Fruit fly (Drosophila melanogaster) whole organism, embryonic: Measurements from ENCODE around the gene CG7264.

Source experiments
- Aef1 ChIP-seq: fragments of 200-800 bp; sonication (Bioruptor generic); IDR thresholded peaks from 3 replicates; pipeline ENCODE4 v1.3.6; 2022; ENCODE audit warnings: missing biosample characterization, missing genetic modification characterization
- Bdp1 ChIP-seq: fragments of 200-800 bp; sonication (Bioruptor generic); optimal IDR thresholded peaks from 3 replicates; lab custom pipeline; 2016; ENCODE audit warnings: missing biosample characterization, missing genetic modification characterization
- CG11247 ChIP-seq: fragments of 200-800 bp; sonication (Bioruptor generic); IDR thresholded peaks from 2 replicates; pipeline ENCODE4 v1.3.6; 2022; ENCODE audit warnings: missing biosample characterization, missing genetic modification characterization
- CG12391 ChIP-seq: fragments of 200-800 bp; sonication (Bioruptor generic); optimal IDR thresholded peaks from 3 replicates; lab custom pipeline; 2018; ENCODE audit warnings: missing biosample characterization, mild to moderate bottlenecking, missing genetic modification characterization, moderate library complexity
- CG12942 ChIP-seq: fragments of 200-800 bp; sonication (Bioruptor generic); optimal IDR thresholded peaks from 3 replicates; lab custom pipeline; 2016; ENCODE audit warnings: missing biosample characterization, missing genetic modification characterization
- CG13296 ChIP-seq: fragments of 200-800 bp; sonication (Bioruptor generic); optimal IDR thresholded peaks from 3 replicates; lab custom pipeline; 2018; ENCODE audit warnings: missing biosample characterization, mild to moderate bottlenecking, missing genetic modification characterization
- CG14667 ChIP-seq: fragments of 200-800 bp; sonication (Bioruptor generic); IDR thresholded peaks from 2 replicates; pipeline ENCODE4 v1.3.6; 2022; ENCODE audit warnings: missing biosample characterization, missing genetic modification characterization
- CG15514 ChIP-seq: fragments of 200-800 bp; sonication (Bioruptor generic); optimal IDR thresholded peaks from 3 replicates; lab custom pipeline; 2017; ENCODE audit warnings: missing biosample characterization, missing genetic modification characterization, mild to moderate bottlenecking, moderate library complexity, missing genetic modification reagents
- CG16863 ChIP-seq: fragments of 200-800 bp; sonication (Bioruptor generic); optimal IDR thresholded peaks from 3 replicates; lab custom pipeline; 2016; ENCODE audit warnings: missing biosample characterization, missing genetic modification characterization
- CG17912 ChIP-seq: fragments of 200-800 bp; sonication (Bioruptor generic); optimal IDR thresholded peaks from 2 replicates; lab custom pipeline; 2018; ENCODE audit warnings: missing biosample characterization, mild to moderate bottlenecking, missing genetic modification characterization
- CG1792 ChIP-seq: fragments of 200-800 bp; sonication (Bioruptor generic); optimal IDR thresholded peaks from 2 replicates; lab custom pipeline; 2016; ENCODE audit warnings: missing biosample characterization, missing genetic modification characterization
- CG2875 ChIP-seq: fragments of 200-800 bp; sonication (Bioruptor generic); optimal IDR thresholded peaks from 2 replicates; lab custom pipeline; 2017; ENCODE audit warnings: missing biosample characterization, mild to moderate bottlenecking, missing genetic modification characterization, missing genetic modification reagents
- CG31388 ChIP-seq: fragments of 200-800 bp; sonication (Bioruptor generic); optimal IDR thresholded peaks from 2 replicates; lab custom pipeline; 2016; ENCODE audit warnings: missing biosample characterization, missing genetic modification characterization
- CG34224 ChIP-seq: fragments of 200-800 bp; sonication (Bioruptor generic); IDR thresholded peaks from 3 replicates; pipeline ENCODE4 v1.3.6; 2022; ENCODE audit warnings: missing biosample characterization, missing genetic modification characterization; ENCODE audit not compliant: partially characterized antibody
- CG6765 ChIP-seq: fragments of 200-800 bp; sonication (Bioruptor generic); optimal IDR thresholded peaks from 3 replicates; lab custom pipeline; 2017; ENCODE audit warnings: missing biosample characterization, mild to moderate bottlenecking, missing genetic modification characterization
- CG7839 ChIP-seq: fragments of 200-800 bp; sonication (Bioruptor generic); optimal IDR thresholded peaks from 3 replicates; lab custom pipeline; 2018; ENCODE audit warnings: missing biosample characterization, mild to moderate bottlenecking, missing genetic modification characterization, moderate library complexity
- CG9797 ChIP-seq: fragments of 200-800 bp; sonication (Bioruptor generic); optimal IDR thresholded peaks from 3 replicates; lab custom pipeline; 2018; ENCODE audit warnings: missing biosample characterization, mild to moderate bottlenecking, missing genetic modification characterization
- E2f1 ChIP-seq: fragments of 200-800 bp; sonication (Bioruptor generic); IDR thresholded peaks from 2 replicates; pipeline ENCODE4 v1.3.6; 2022; ENCODE audit warnings: missing biosample characterization, missing genetic modification characterization
- Elba2 ChIP-seq: fragments of 200-800 bp; sonication (Bioruptor generic); optimal IDR thresholded peaks from 3 replicates; lab custom pipeline; 2016; ENCODE audit warnings: missing biosample characterization, missing genetic modification characterization
- Ets65A ChIP-seq: fragments of 200-800 bp; sonication (Bioruptor generic); peaks from one replicate; lab custom pipeline; 2016; ENCODE audit warnings: missing biosample characterization, missing genetic modification characterization
- HLH3B ChIP-seq: fragments of 200-800 bp; sonication (Bioruptor generic); IDR thresholded peaks from 2 replicates; pipeline ENCODE4 v1.3.6; 2022; ENCODE audit warnings: missing biosample characterization, missing genetic modification characterization
- Hand ChIP-seq: fragments of 200-800 bp; sonication (Bioruptor generic); optimal IDR thresholded peaks from 2 replicates; lab custom pipeline; 2017; ENCODE audit warnings: mild to moderate bottlenecking, missing biosample characterization, missing genetic modification reagents, missing genetic modification characterization
- Hmr ChIP-seq: fragments of 200-800 bp; sonication (Bioruptor generic); optimal IDR thresholded peaks from 3 replicates; lab custom pipeline; 2017; ENCODE audit warnings: mild to moderate bottlenecking, missing biosample characterization, missing genetic modification reagents, missing genetic modification characterization
- Hr51 ChIP-seq, 2 experiments: fragments of 200-800 bp; sonication (Bioruptor generic); optimal IDR thresholded peaks; 2 replicates in 1 of 2; 3 replicates in 1 of 2; lab custom pipeline; 2016 to 2018; ENCODE audit warnings: missing biosample characterization in 2 of 2, missing genetic modification characterization in 2 of 2, mild to moderate bottlenecking in 1 of 2, moderate library complexity in 1 of 2
- Lhr ChIP-seq: fragments of 200-800 bp; sonication (Bioruptor generic); optimal IDR thresholded peaks from 3 replicates; lab custom pipeline; 2017; ENCODE audit warnings: mild to moderate bottlenecking, missing biosample characterization, missing genetic modification reagents, missing genetic modification characterization
- NK7.1 ChIP-seq: fragments of 200-800 bp; sonication (Bioruptor generic); optimal IDR thresholded peaks from 3 replicates; lab custom pipeline; 2016; ENCODE audit warnings: missing biosample characterization, missing genetic modification characterization
- Oaz ChIP-seq: fragments of 200-800 bp; sonication (Bioruptor generic); IDR thresholded peaks from 2 replicates; pipeline ENCODE4 v1.3.6; 2022; ENCODE audit warnings: missing biosample characterization, missing genetic modification characterization
- Sry-β ChIP-seq: fragments of 200-800 bp; sonication (Bioruptor generic); optimal IDR thresholded peaks from 2 replicates; lab custom pipeline; 2018; ENCODE audit warnings: missing biosample characterization, mild to moderate bottlenecking, missing genetic modification characterization, moderate library complexity
- al ChIP-seq: fragments of 200-800 bp; sonication (Bioruptor generic); IDR thresholded peaks from 2 replicates; pipeline ENCODE4 v1.3.6; 2022; ENCODE audit warnings: missing biosample characterization, missing genetic modification characterization
- bab2 ChIP-seq: fragments of 200-800 bp; sonication (Bioruptor generic); optimal IDR thresholded peaks from 2 replicates; lab custom pipeline; 2016; ENCODE audit warnings: missing biosample characterization, missing genetic modification characterization
- bbx ChIP-seq: fragments of 200-800 bp; sonication (Bioruptor generic); IDR thresholded peaks from 2 replicates; pipeline ENCODE4 v1.3.6; 2022; ENCODE audit warnings: missing biosample characterization, missing genetic modification characterization; ENCODE audit not compliant: partially characterized antibody
- bcd ChIP-seq: fragments of 200-800 bp; sonication (Bioruptor generic); optimal IDR thresholded peaks from 2 replicates; lab custom pipeline; 2017; ENCODE audit warnings: missing biosample characterization, mild to moderate bottlenecking, missing genetic modification characterization
- crp ChIP-seq, 2 experiments: fragments of 200-800 bp; sonication (Bioruptor generic); optimal IDR thresholded peaks; 2 replicates in 1 of 2; 3 replicates in 1 of 2; lab custom pipeline; 2017; ENCODE audit warnings: missing biosample characterization in 2 of 2, missing genetic modification characterization in 2 of 2, mild to moderate bottlenecking in 1 of 2, moderate library complexity in 1 of 2
- emc ChIP-seq: fragments of 200-800 bp; sonication (Bioruptor generic); optimal IDR thresholded peaks from 2 replicates; lab custom pipeline; 2016; ENCODE audit warnings: missing biosample characterization, missing genetic modification characterization
- fd102C ChIP-seq: fragments of 200-800 bp; sonication (Bioruptor generic); optimal IDR thresholded peaks from 2 replicates; lab custom pipeline; 2018; ENCODE audit warnings: missing biosample characterization, mild to moderate bottlenecking, missing genetic modification characterization, moderate library complexity
- fd96Cb ChIP-seq: fragments of 200-800 bp; sonication (Bioruptor generic); optimal IDR thresholded peaks from 2 replicates; lab custom pipeline; 2018; ENCODE audit warnings: missing biosample characterization, mild to moderate bottlenecking, missing genetic modification characterization, moderate library complexity
- gfzf ChIP-seq: fragments of 200-800 bp; sonication (Bioruptor generic); optimal IDR thresholded peaks from 2 replicates; lab custom pipeline; 2016; ENCODE audit warnings: missing biosample characterization, mild to moderate bottlenecking, missing genetic modification characterization, moderate library complexity
- kay ChIP-seq: fragments of 200-800 bp; sonication (Bioruptor generic); optimal IDR thresholded peaks from 2 replicates; lab custom pipeline; 2016; ENCODE audit warnings: missing biosample characterization, missing genetic modification characterization
- lmd ChIP-seq: fragments of 200-800 bp; sonication (Bioruptor generic); IDR thresholded peaks from 2 replicates; pipeline ENCODE4 v1.3.6; 2022; ENCODE audit warnings: missing biosample characterization, missing genetic modification characterization
- p53 ChIP-seq: fragments of 200-800 bp; sonication (Bioruptor generic); optimal IDR thresholded peaks from 2 replicates; lab custom pipeline; 2016; ENCODE audit warnings: missing biosample characterization, missing genetic modification characterization
- pan ChIP-seq, 4 experiments: fragments of >200 bp in 3 of 4; fragments of 200-800 bp in 1 of 4; sonication (Bioruptor generic) in 1 of 4; optimal IDR thresholded peaks in 3 of 4; IDR thresholded peaks in 1 of 4; 2 replicates each; pipeline versions ENCODE4 v1.3.6 to Lab custom; 2017 to 2022; ENCODE audit warnings: missing biosample characterization in 2 of 4, missing genetic modification characterization in 2 of 4, mixed read lengths in 1 of 4
- pros ChIP-seq: fragments of 200-800 bp; sonication (Bioruptor generic); optimal IDR thresholded peaks from 3 replicates; lab custom pipeline; 2019; ENCODE audit warnings: missing biosample characterization, mild to moderate bottlenecking, missing genetic modification characterization, moderate library complexity
- sna ChIP-seq: fragments of 200-800 bp; sonication (Bioruptor generic); IDR thresholded peaks from 2 replicates; pipeline ENCODE4 v1.3.6; 2022; ENCODE audit warnings: missing biosample characterization, missing genetic modification characterization; ENCODE audit not compliant: partially characterized antibody
- sob ChIP-seq: fragments of 200-800 bp; sonication (Bioruptor generic); IDR thresholded peaks from 2 replicates; pipeline ENCODE4 v1.3.6; 2022; ENCODE audit warnings: missing biosample characterization, missing genetic modification characterization
- trh ChIP-seq: fragments of 200-800 bp; sonication (Bioruptor generic); optimal IDR thresholded peaks from 2 replicates; lab custom pipeline; 2016; ENCODE audit warnings: missing biosample characterization, missing genetic modification characterization
- tup ChIP-seq: fragments of 200-800 bp; sonication (Bioruptor generic); optimal IDR thresholded peaks from 2 replicates; lab custom pipeline; 2016; ENCODE audit warnings: missing biosample characterization, mild to moderate bottlenecking, missing genetic modification characterization, moderate library complexity
- vnd ChIP-seq: fragments of 200-800 bp; sonication (Bioruptor generic); IDR thresholded peaks from 3 replicates; pipeline ENCODE4 v1.3.6; 2022; ENCODE audit warnings: missing biosample characterization, missing genetic modification characterization; ENCODE audit not compliant: partially characterized antibody

CG7264 gene

DNA sequence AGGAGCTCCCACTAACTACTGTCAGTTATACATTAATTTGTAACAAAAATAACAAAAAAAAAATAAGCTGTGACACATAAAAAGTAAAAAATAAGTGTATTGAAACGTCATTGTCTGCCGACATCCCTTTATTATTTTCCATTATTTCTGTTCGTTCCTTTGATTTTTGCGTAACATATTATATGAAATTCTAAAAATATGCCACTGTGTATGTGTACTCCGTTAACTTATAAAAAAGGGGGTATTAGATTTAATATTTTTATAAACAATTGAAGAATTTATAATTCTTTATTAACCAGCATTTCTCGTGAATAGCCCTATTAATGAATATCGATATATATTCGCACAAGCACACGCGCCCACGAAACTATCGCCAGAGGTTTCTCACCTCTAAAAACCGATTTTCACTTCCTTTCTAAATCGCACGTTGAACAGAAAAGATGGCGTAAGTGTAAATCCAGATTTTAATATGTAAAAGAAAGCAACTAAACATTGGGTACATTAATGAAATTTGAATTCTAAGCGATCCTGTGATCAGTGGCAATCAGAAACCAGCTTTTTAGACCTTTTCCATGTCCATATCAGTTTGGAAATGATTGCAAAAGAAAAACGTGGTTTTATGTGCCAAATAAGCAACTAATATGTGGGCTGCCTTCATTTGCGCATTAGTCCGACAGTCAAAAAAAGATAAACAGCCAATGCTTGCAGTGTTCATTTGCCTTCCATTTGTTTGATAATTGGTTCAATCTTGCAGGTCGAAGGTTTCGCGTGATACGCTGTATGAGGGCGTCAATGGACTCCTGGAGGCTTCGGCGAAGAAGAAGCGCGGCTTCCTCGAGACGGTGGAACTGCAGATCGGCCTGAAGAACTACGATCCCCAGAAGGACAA, 6.1 kb upstream of the CG7264 start, which contains the start of gene RpL10Ab (continued):
- TF ChIP-seq CG16863 (GFP tag; lab: Kevin White, UChicago) (peak; percentile 27), al (GFP tag; lab: Robert Waterston, UW) (peak; percentile 47), Hmr (GFP tag; lab: Kevin White, UChicago) (peak; percentile 68), CG1792 (GFP tag; lab: Kevin White, UChicago) (no peak), bbx (peak; percentile 95), kay (GFP tag; lab: Kevin White, UChicago) (no peak), CG2875 (peak; percentile 39), CG12391 (tag; lab: Kevin White, UChicago) (peak; percentile 45), CG13296 (GFP tag; lab: Kevin White, UChicago) (peak; percentile 58), CG14667 (GFP tag; lab: Robert Waterston, UW) (peak; percentile 59; the same call in 1 of the 2 replicates), pros (no peak), HLH3B (peak; percentile 56), CG6765 (peak; percentile 69), fd102C (GFP tag; lab: Kevin White, UChicago) (no peak), vnd (peak; percentile 74), Hand (GFP tag; lab: Kevin White, UChicago) (no peak), Sry-β (GFP tag; lab: Kevin White, UChicago) (peak; percentile 24), CG31388 (GFP tag; lab: Kevin White, UChicago) (no peak), fd96Cb (tag; lab: Kevin White, UChicago) (peak; percentile 26), CG17912 (GFP tag; lab: Kevin White, UChicago) (peak; percentile 88), crp (GFP tag; optimal IDR thresholded peaks at IDR 0.05; lab: Kevin White, UChicago) (peak in 1 of 2 experiments; percentile 1), Oaz (GFP tag; lab: Robert Waterston, UW) (peak; percentile 8), CG15514 (GFP tag; lab: Kevin White, UChicago) (peak; percentile 57), Elba2 (no peak), NK7.1 (GFP tag; lab: Kevin White, UChicago) (no peak), Bdp1 (GFP tag; lab: Kevin White, UChicago) (no peak), p53 (GFP tag; lab: Kevin White, UChicago) (no peak), E2f1 (GFP tag; lab: Robert Waterston, UW) (peak; percentile 58), sob (peak; percentile 66), sna (GFP tag; lab: Robert Waterston, UW) (peak; percentile 19; the same call in 1 of the 2 replicates), Hr51 (GFP tag; optimal IDR thresholded peaks at IDR 0.05; lab: Kevin White, UChicago) (peak; percentile 4 to 38), emc (GFP tag; lab: Kevin White, UChicago) (peak; percentile 6), tup (no peak), trh (GFP tag; lab: Kevin White, UChicago) (no peak), Aef1 (peak; percentile 32; the same call in 1 of the 3 replicates), CG34224 (GFP tag; lab: Robert Waterston, UW) (peak; percentile 53), bcd (GFP tag; lab: Kevin White, UChicago) (peak; percentile 69), gfzf (GFP tag; lab: Kevin White, UChicago) (no peak), pan (optimal IDR thresholded peaks at IDR 0.05; lab: Kevin White, UChicago) (no peak), pan (GFP tag; optimal IDR thresholded peaks at IDR 0.05 in 1 of 2, IDR thresholded peaks at IDR 0.05 in 1 of 2) (peak in 1 of 2 experiments; percentile 64), bab2 (GFP tag; lab: Kevin White, UChicago) (no peak), CG9797 (GFP tag; lab: Kevin White, UChicago) (no peak), CG11247 (GFP tag; lab: Robert Waterston, UW) (peak; percentile 64), CG7839 (tag; lab: Kevin White, UChicago) (peak; percentile 49), Lhr (no peak), lmd (peak; percentile 71), Ets65A (GFP tag; lab: Kevin White, UChicago) (peak; percentile 96), CG12942 (no peak)
